Worm (Caenorhabditis elegans): ENCODE measurements around the gene srbc-26.

ce11 chrV:17177967-17178366 lies 6.3 kb downstream of the srbc-26 start, which contains the start of gene srsx-1:
- no peak for TF ChIP-seq dao-5 (tag; optimal IDR thresholded peaks at IDR 0.05)
- TF ChIP-seq W03F9.2 (tag; optimal IDR thresholded peaks at IDR 0.05): no peak
- TF ChIP-seq him-1 (tag; optimal IDR thresholded peaks at IDR 0.05): no peak

Data from whole organism, L4/young adult.